Fruit fly (Drosophila melanogaster): ENCODE results near the gene CG34166.

CG34166 gene

DNA sequence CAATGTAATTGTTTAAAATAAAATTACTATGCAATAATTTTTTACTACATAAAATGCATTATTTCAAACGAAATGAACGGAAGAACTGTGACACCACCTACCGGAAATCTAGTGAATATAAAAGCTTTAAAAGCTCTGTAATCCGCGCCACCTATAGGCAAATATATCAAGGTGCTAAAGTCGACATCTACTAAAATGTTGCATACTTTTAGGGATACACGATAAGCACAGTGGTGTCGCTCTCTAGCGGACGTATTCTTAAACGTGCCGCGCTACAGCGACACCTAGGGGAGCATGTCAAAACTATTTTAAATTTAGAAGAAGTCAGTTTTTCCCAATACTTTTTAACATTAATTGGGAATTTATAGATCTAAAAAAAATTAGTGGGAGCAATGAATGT is 36.8 kb upstream of the CG34166 start (continued):
- TF ChIP-seq tx (GFP tag; optimal IDR thresholded peaks at IDR 0.05) (peak; percentile 39), CG18619 (GFP tag; optimal IDR thresholded peaks at IDR 0.05) (peak; percentile 51), CG4404 (GFP tag; IDR thresholded peaks at IDR 0.05) (peak; percentile 35), Asciz (GFP tag; optimal IDR thresholded peaks at IDR 0.05) (peak; percentile 56), CG11695 (GFP tag; IDR thresholded peaks at IDR 0.05) (0 out of 3 replicates have a peak, but pooled peaks have one; percentile 48), tna (GFP tag; IDR thresholded peaks at IDR 0.05; ENCODE audit: partially characterized antibody) (no peak), CG1832 (GFP tag; optimal IDR thresholded peaks at IDR 0.05) (no peak), HmgD (GFP tag; optimal IDR thresholded peaks at IDR 0.05) (peak; percentile 59), CG7987 (GFP tag; optimal IDR thresholded peaks at IDR 0.05) (peak; percentile 89), E2f1 (GFP tag; IDR thresholded peaks at IDR 0.05) (peak; percentile 68), MBD-R2 (GFP tag; IDR thresholded peaks at IDR 0.05) (peak; percentile 50; the same call in 1 of the 2 replicates), YL-1 (GFP tag; optimal IDR thresholded peaks at IDR 0.05) (no peak), CG2875 (GFP tag; optimal IDR thresholded peaks at IDR 0.05) (peak; percentile 47), bigmax (GFP tag; optimal IDR thresholded peaks at IDR 0.05) (no peak), repo (GFP tag; optimal IDR thresholded peaks at IDR 0.05) (peak; percentile 78), Myb (GFP tag; optimal IDR thresholded peaks at IDR 0.05) (peak; percentile 64), CG8765 (GFP tag; IDR thresholded peaks at IDR 0.05) (peak; percentile 42; the same call in 1 of the 2 replicates), CG30431 (GFP tag; optimal IDR thresholded peaks at IDR 0.05) (peak; percentile 36), CG4617 (GFP tag; optimal IDR thresholded peaks at IDR 0.05; ENCODE audit: borderline replicate concordance) (peak; percentile 38), CG17568 (GFP tag; optimal IDR thresholded peaks at IDR 0.05) (no peak), CG34224 (GFP tag; IDR thresholded peaks at IDR 0.05; ENCODE audit: partially characterized antibody) (no peak), CG12942 (GFP tag; optimal IDR thresholded peaks at IDR 0.05) (peak; percentile 37), CG34422 (GFP tag; IDR thresholded peaks at IDR 0.05) (peak; percentile 71; the same call in 1 of the 3 replicates), nau (GFP tag; optimal IDR thresholded peaks at IDR 0.05) (peak; percentile 59), chn (GFP tag; optimal IDR thresholded peaks at IDR 0.05) (peak; percentile 67), CG8388 (GFP tag; optimal IDR thresholded peaks at IDR 0.05) (no peak), Jarid2 (GFP tag; optimal IDR thresholded peaks at IDR 0.05) (peak; percentile 39), zfh1 (GFP tag; IDR thresholded peaks at IDR 0.05) (peak; percentile 86), CG1529 (GFP tag; optimal IDR thresholded peaks at IDR 0.05) (no peak), CG43689 (GFP tag; IDR thresholded peaks at IDR 0.05) (no peak), da (GFP tag; optimal IDR thresholded peaks at IDR 0.05) (peak; percentile 54), GATAe (GFP tag; conservative IDR thresholded peaks at IDR 0.05) (no peak), Camta (GFP tag; optimal IDR thresholded peaks at IDR 0.05) (peak; percentile 85), peb (GFP tag; IDR thresholded peaks at IDR 0.05) (peak; percentile 40; the same call in 1 of the 2 replicates), tio (GFP tag; optimal IDR thresholded peaks at IDR 0.05) (peak; percentile 15), Mes4 (GFP tag; optimal IDR thresholded peaks at IDR 0.05) (peak; percentile 32), CG34376 (GFP tag; optimal IDR thresholded peaks at IDR 0.05) (peak; percentile 16), CG7839 (tag; optimal IDR thresholded peaks at IDR 0.05) (peak; percentile 79), ci (GFP tag; IDR thresholded peaks at IDR 0.05) (peak; percentile 83), CG33557 (GFP tag; optimal IDR thresholded peaks at IDR 0.05) (no peak), klu (GFP tag; IDR thresholded peaks at IDR 0.05) (0 out of 2 replicates have a peak, but pooled peaks have one; percentile 34), Tbp (GFP tag; optimal IDR thresholded peaks at IDR 0.05) (no peak), CG12659 (GFP tag; optimal IDR thresholded peaks at IDR 0.05) (peak; percentile 33), caup (GFP tag; optimal IDR thresholded peaks at IDR 0.05; ENCODE audit: severe bottlenecking) (peak; percentile 82), ewg (GFP tag; optimal IDR thresholded peaks at IDR 0.05) (peak; percentile 23), E2f2 (GFP tag; IDR thresholded peaks at IDR 0.05) (peak; percentile 60), jing (GFP tag; optimal IDR thresholded peaks at IDR 0.05) (no peak), BtbVII (GFP tag; optimal IDR thresholded peaks at IDR 0.05) (peak; percentile 7), ap (GFP tag; IDR thresholded peaks at IDR 0.05) (no peak), Gsc (GFP tag; IDR thresholded peaks at IDR 0.05) (no peak), fd96Cb (tag; optimal IDR thresholded peaks at IDR 0.05) (peak; percentile 58)

All from whole organism, embryonic.